Fruit fly (Drosophila melanogaster) whole organism, embryonic: ENCODE measurements around the gene Fdx1.

Experiments
- Aef1 ChIP-seq: fragments of 200-800 bp; sonication (Bioruptor generic); IDR thresholded peaks from 3 replicates; pipeline ENCODE4 v1.3.6; 2022; ENCODE audit warnings: missing biosample characterization, missing genetic modification characterization
- B-H1 ChIP-seq: fragments of 200-800 bp; sonication (Bioruptor generic); IDR thresholded peaks from 3 replicates; pipeline ENCODE4 v1.3.6; 2022; ENCODE audit warnings: missing biosample characterization, missing genetic modification characterization
- CG10267 ChIP-seq: fragments of 200-800 bp; sonication (Bioruptor generic); optimal IDR thresholded peaks from 2 replicates; lab custom pipeline; 2018; ENCODE audit warnings: missing biosample characterization, mild to moderate bottlenecking, missing genetic modification characterization, moderate library complexity
- CG11695 ChIP-seq: fragments of 200-800 bp; sonication (Bioruptor generic); IDR thresholded peaks from 3 replicates; pipeline ENCODE4 v1.3.6; 2022; ENCODE audit warnings: missing biosample characterization, missing genetic modification characterization
- CG14441 ChIP-seq: fragments of 200-800 bp; sonication (Bioruptor generic); IDR thresholded peaks from 2 replicates; pipeline ENCODE4 v1.3.6; 2022; ENCODE audit warnings: missing biosample characterization, missing genetic modification characterization
- CG16813 ChIP-seq: fragments of 200-800 bp; sonication (Bioruptor generic); IDR thresholded peaks from 3 replicates; pipeline ENCODE4 v1.3.6; 2022; ENCODE audit warnings: missing biosample characterization, missing genetic modification characterization; ENCODE audit not compliant: partially characterized antibody
- CG17328 ChIP-seq: fragments of 200-800 bp; sonication (Bioruptor generic); IDR thresholded peaks from 2 replicates; pipeline ENCODE4 v1.3.6; 2022; ENCODE audit warnings: missing biosample characterization, missing genetic modification characterization
- CG2678 ChIP-seq: fragments of 200-800 bp; sonication (Bioruptor generic); optimal IDR thresholded peaks from 3 replicates; lab custom pipeline; 2019; ENCODE audit warnings: missing biosample characterization, mild to moderate bottlenecking, missing genetic modification characterization, moderate library complexity
- CG32532 ChIP-seq: fragments of 200-800 bp; sonication (Bioruptor generic); IDR thresholded peaks from 2 replicates; pipeline ENCODE4 v1.3.6; 2022; ENCODE audit warnings: missing biosample characterization, missing genetic modification characterization
- CG7963 ChIP-seq: fragments of 200-800 bp; sonication (Bioruptor generic); IDR thresholded peaks from 3 replicates; pipeline ENCODE4 v1.3.6; 2022; ENCODE audit warnings: missing biosample characterization, missing genetic modification characterization; ENCODE audit not compliant: partially characterized antibody
- CG9215 ChIP-seq: fragments of 200-800 bp; sonication (Bioruptor generic); IDR thresholded peaks from 2 replicates; pipeline ENCODE4 v1.3.6; 2022; ENCODE audit warnings: missing biosample characterization, missing genetic modification characterization
- D ChIP-seq, 2 experiments: fragments of 200-800 bp in 1 of 2; fragments of >200 bp in 1 of 2; sonication (Bioruptor generic) in 1 of 2; optimal IDR thresholded peaks; 2 replicates in 1 of 2; 3 replicates in 1 of 2; lab custom pipeline; 2017; ENCODE audit warnings: mild to moderate bottlenecking in 1 of 2, missing biosample characterization in 1 of 2, missing genetic modification characterization in 1 of 2, missing genetic modification reagents in 1 of 2
- D19A ChIP-seq: fragments of 200-800 bp; optimal IDR thresholded peaks from 3 replicates; lab custom pipeline; 2019; ENCODE audit warnings: missing biosample characterization, mild to moderate bottlenecking, missing genetic modification characterization, moderate library complexity
- E2f1 ChIP-seq: fragments of 200-800 bp; sonication (Bioruptor generic); IDR thresholded peaks from 2 replicates; pipeline ENCODE4 v1.3.6; 2022; ENCODE audit warnings: missing biosample characterization, missing genetic modification characterization
- Jarid2 ChIP-seq: fragments of 200-800 bp; sonication (Bioruptor generic); optimal IDR thresholded peaks from 3 replicates; lab custom pipeline; 2017; ENCODE audit warnings: mild to moderate bottlenecking, missing biosample characterization, missing genetic modification reagents, missing genetic modification characterization
- NC2β ChIP-seq: fragments of 200-800 bp; sonication (Bioruptor generic); optimal IDR thresholded peaks from 2 replicates; lab custom pipeline; 2016; ENCODE audit warnings: missing biosample characterization, missing genetic modification characterization
- NK7.1 ChIP-seq: fragments of 200-800 bp; sonication (Bioruptor generic); optimal IDR thresholded peaks from 3 replicates; lab custom pipeline; 2016; ENCODE audit warnings: missing biosample characterization, missing genetic modification characterization
- Optix ChIP-seq: fragments of 200-800 bp; sonication (Bioruptor generic); IDR thresholded peaks from 3 replicates; pipeline ENCODE4 v1.3.6; 2022; ENCODE audit warnings: missing biosample characterization, missing genetic modification characterization
- Pdp1 ChIP-seq, 2 experiments: fragments of 200-800 bp; sonication (Bioruptor generic); optimal IDR thresholded peaks; 3 replicates each; lab custom pipeline; 2016; ENCODE audit warnings: missing biosample characterization in 2 of 2, missing genetic modification characterization in 2 of 2, mild to moderate bottlenecking in 1 of 2, moderate library complexity in 1 of 2
- Sox102F ChIP-seq: fragments of 200-800 bp; sonication (Bioruptor generic); optimal IDR thresholded peaks from 2 replicates; lab custom pipeline; 2018; ENCODE audit warnings: missing biosample characterization, mild to moderate bottlenecking, missing genetic modification characterization, moderate library complexity
- TFAM ChIP-seq: fragments of 200-800 bp; sonication (Bioruptor generic); optimal IDR thresholded peaks from 2 replicates; lab custom pipeline; 2017; ENCODE audit warnings: missing biosample characterization, missing genetic modification characterization, inconsistent platforms
- Xrp1 ChIP-seq: fragments of 200-800 bp; sonication (Bioruptor generic); IDR thresholded peaks from 2 replicates; pipeline ENCODE4 v1.3.6; 2022; ENCODE audit warnings: missing biosample characterization, missing genetic modification characterization
- ab ChIP-seq: fragments of 200-800 bp; sonication (Bioruptor generic); optimal IDR thresholded peaks from 2 replicates; lab custom pipeline; 2016; ENCODE audit warnings: missing biosample characterization, missing genetic modification characterization
- ap ChIP-seq: fragments of 200-800 bp; sonication (Bioruptor generic); IDR thresholded peaks from 2 replicates; pipeline ENCODE4 v1.3.6; 2022; ENCODE audit warnings: missing biosample characterization, missing genetic modification characterization
- ase ChIP-seq: fragments of 200-800 bp; sonication (Bioruptor generic); IDR thresholded peaks from 3 replicates; pipeline ENCODE4 v1.3.6; 2022; ENCODE audit warnings: missing biosample characterization, missing genetic modification characterization
- bigmax ChIP-seq: fragments of 200-800 bp; sonication (Bioruptor generic); optimal IDR thresholded peaks from 2 replicates; lab custom pipeline; 2018; ENCODE audit warnings: missing biosample characterization, mild to moderate bottlenecking, missing genetic modification characterization
- cg ChIP-seq: fragments of 200-800 bp; sonication (Bioruptor generic); optimal IDR thresholded peaks from 3 replicates; lab custom pipeline; 2019; ENCODE audit warnings: missing biosample characterization, mild to moderate bottlenecking, missing genetic modification characterization, moderate library complexity
- dm ChIP-seq: fragments of 200-800 bp; sonication (Bioruptor generic); optimal IDR thresholded peaks from 3 replicates; lab custom pipeline; 2016; ENCODE audit warnings: missing biosample characterization, missing genetic modification characterization
- dpn ChIP-seq, 2 experiments: fragments of 200-800 bp; sonication (Bioruptor generic); optimal IDR thresholded peaks; 3 replicates each; lab custom pipeline; 2016; ENCODE audit warnings: missing biosample characterization in 2 of 2, missing genetic modification characterization in 2 of 2
- grn ChIP-seq: fragments of 200-800 bp; sonication (Bioruptor generic); optimal IDR thresholded peaks from 3 replicates; lab custom pipeline; 2017; ENCODE audit warnings: missing biosample characterization, missing genetic modification characterization
- hkb ChIP-seq, 2 experiments: fragments of 200-800 bp in 1 of 2; fragments of >200 bp in 1 of 2; sonication (Bioruptor generic) in 1 of 2; IDR thresholded peaks in 1 of 2; optimal IDR thresholded peaks in 1 of 2; 2 replicates each; pipeline versions ENCODE4 v1.3.6 to Lab custom; 2017 to 2022; ENCODE audit warnings: missing biosample characterization in 1 of 2, missing genetic modification characterization in 1 of 2
- inv ChIP-seq: fragments of 200-800 bp; sonication (Bioruptor generic); IDR thresholded peaks from 2 replicates; pipeline ENCODE4 v1.3.6; 2022; ENCODE audit warnings: missing biosample characterization, missing genetic modification characterization; ENCODE audit not compliant: partially characterized antibody
- jing ChIP-seq: fragments of 200-800 bp; sonication (Bioruptor generic); optimal IDR thresholded peaks from 2 replicates; lab custom pipeline; 2018; ENCODE audit warnings: missing biosample characterization, mild to moderate bottlenecking, missing genetic modification characterization
- klu ChIP-seq: fragments of 200-800 bp; sonication (Bioruptor generic); IDR thresholded peaks from 2 replicates; pipeline ENCODE4 v1.3.6; 2022; ENCODE audit warnings: missing biosample characterization, missing genetic modification characterization
- mam ChIP-seq: fragments of 200-800 bp; sonication (Bioruptor generic); optimal IDR thresholded peaks from 3 replicates; lab custom pipeline; 2016; ENCODE audit warnings: missing biosample characterization, missing genetic modification characterization
- onecut ChIP-seq: fragments of 200-800 bp; sonication (Bioruptor generic); IDR thresholded peaks from 2 replicates; pipeline ENCODE4 v1.3.6; 2022; ENCODE audit warnings: missing biosample characterization, missing genetic modification characterization
- pan ChIP-seq, 4 experiments: fragments of >200 bp in 3 of 4; fragments of 200-800 bp in 1 of 4; sonication (Bioruptor generic) in 1 of 4; optimal IDR thresholded peaks in 3 of 4; IDR thresholded peaks in 1 of 4; 2 replicates each; pipeline versions ENCODE4 v1.3.6 to Lab custom; 2017 to 2022; ENCODE audit warnings: missing biosample characterization in 2 of 4, missing genetic modification characterization in 2 of 4, mixed read lengths in 1 of 4
- peb ChIP-seq: fragments of 200-800 bp; sonication (Bioruptor generic); IDR thresholded peaks from 2 replicates; pipeline ENCODE4 v1.3.6; 2022; ENCODE audit warnings: missing biosample characterization, missing genetic modification characterization
- prd ChIP-seq, 3 experiments: fragments of >200 bp in 2 of 3; fragments of 200-800 bp in 1 of 3; sonication (Bioruptor generic) in 1 of 3; optimal IDR thresholded peaks in 2 of 3; IDR thresholded peaks in 1 of 3; 2 replicates in 2 of 3; 3 replicates in 1 of 3; pipeline versions ENCODE4 v1.3.6 to Lab custom; 2017 to 2022; ENCODE audit warnings: missing biosample characterization in 1 of 3, missing genetic modification characterization in 1 of 3
- ranshi ChIP-seq: fragments of 200-800 bp; sonication (Bioruptor generic); IDR thresholded peaks from 2 replicates; pipeline ENCODE4 v1.3.6; 2022; ENCODE audit warnings: missing biosample characterization, missing genetic modification characterization
- row ChIP-seq: fragments of 200-800 bp; sonication (Bioruptor generic); IDR thresholded peaks from 3 replicates; pipeline ENCODE4 v1.3.6; 2022; ENCODE audit warnings: missing biosample characterization, missing genetic modification characterization
- sens ChIP-seq: fragments of 200-800 bp; sonication (Bioruptor generic); peaks from one replicate; lab custom pipeline; 2016; ENCODE audit warnings: missing biosample characterization, missing genetic modification characterization
- sens-2 ChIP-seq: fragments of 200-800 bp; sonication (Bioruptor generic); IDR thresholded peaks from 2 replicates; pipeline ENCODE4 v1.3.6; 2022; ENCODE audit warnings: missing biosample characterization, missing genetic modification characterization
- sisA ChIP-seq: fragments of 200-800 bp; sonication (Bioruptor generic); IDR thresholded peaks from 2 replicates; pipeline ENCODE4 v1.3.6; 2022; ENCODE audit warnings: missing biosample characterization, missing genetic modification characterization
- ttk ChIP-seq: fragments of 200-800 bp; sonication (Bioruptor generic); IDR thresholded peaks from 2 replicates; pipeline ENCODE4 v2.1.2; 2022; ENCODE audit warnings: missing biosample characterization, missing genetic modification characterization
- vvl ChIP-seq: fragments of 200-800 bp; sonication (Bioruptor generic); IDR thresholded peaks from 2 replicates; pipeline ENCODE4 v1.3.6; 2022; ENCODE audit warnings: missing biosample characterization, missing genetic modification characterization
- wdn ChIP-seq: fragments of 200-800 bp; sonication (Bioruptor generic); IDR thresholded peaks from 2 replicates; pipeline ENCODE4 v1.3.6; 2022; ENCODE audit warnings: missing biosample characterization, missing genetic modification characterization

Gene Fdx1

DNA sequence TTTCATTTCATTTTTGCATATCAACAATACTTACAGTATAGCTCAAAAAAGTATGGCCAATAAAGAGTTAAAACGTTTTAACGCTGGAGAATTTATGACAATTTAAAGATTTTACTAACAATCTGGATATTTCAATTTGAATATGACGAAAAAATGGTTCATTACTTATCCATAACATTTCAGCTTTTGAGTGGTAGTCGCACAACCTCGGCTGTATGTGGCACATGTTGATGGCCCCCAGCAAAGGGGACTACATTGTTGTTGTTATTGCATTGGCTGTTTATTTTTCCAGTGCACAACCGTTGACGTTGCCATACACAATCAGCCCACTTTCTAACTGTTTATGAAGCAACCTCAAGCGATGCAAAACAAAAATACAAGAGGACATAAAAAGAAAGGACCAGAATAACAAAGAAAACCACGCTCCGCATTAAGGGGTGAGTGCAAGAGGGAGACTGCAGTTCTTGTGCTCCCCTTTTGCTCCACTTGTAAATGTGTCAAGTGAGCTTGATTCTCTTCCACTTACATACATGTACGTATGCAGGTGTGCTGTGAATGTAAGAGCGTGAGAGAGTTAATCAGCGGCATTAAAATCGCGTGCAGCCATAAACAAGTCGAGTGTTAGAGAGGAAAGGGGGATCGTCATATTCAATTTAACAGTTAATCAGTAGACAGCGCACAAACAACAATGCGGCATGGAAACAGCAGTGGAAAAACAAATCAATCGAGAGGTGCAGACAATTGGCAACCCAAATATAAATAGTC is 49.2 kb upstream of the Fdx1 start (continued):
- TF ChIP-seq inv (GFP tag; lab: Robert Waterston, UW) (no peak), bigmax (GFP tag; lab: Kevin White, UChicago) (no peak), sens (GFP tag; lab: Kevin White, UChicago) (peak; percentile 87), peb (GFP tag; lab: Robert Waterston, UW) (peak; percentile 17; the same call in 1 of the 2 replicates), ab (GFP tag; lab: Kevin White, UChicago) (no peak), Aef1 (no peak), E2f1 (GFP tag; lab: Robert Waterston, UW) (no peak), D19A (peak; percentile 47), CG10267 (tag; lab: Kevin White, UChicago) (peak; percentile 4), B-H1 (no peak), dpn (GFP tag; optimal IDR thresholded peaks at IDR 0.05; lab: Kevin White, UChicago) (peak in 1 of 2 experiments; percentile 47), NK7.1 (GFP tag; lab: Kevin White, UChicago) (no peak), CG7963 (GFP tag; lab: Robert Waterston, UW) (no peak), CG9215 (GFP tag; lab: Robert Waterston, UW) (no peak), CG16813 (no peak), D (optimal IDR thresholded peaks at IDR 0.05; lab: Kevin White, UChicago) (no peak), D (GFP tag; optimal IDR thresholded peaks at IDR 0.05; lab: Kevin White, UChicago) (peak; percentile 3), onecut (peak; percentile 27; the same call in 1 of the 2 replicates), cg (GFP tag; lab: Kevin White, UChicago) (no peak), Jarid2 (no peak), dm (GFP tag; lab: Kevin White, UChicago) (no peak), NC2β (no peak), jing (GFP tag; lab: Kevin White, UChicago) (peak; percentile 18), CG2678 (tag; lab: Kevin White, UChicago) (peak; percentile 66)

DNA sequence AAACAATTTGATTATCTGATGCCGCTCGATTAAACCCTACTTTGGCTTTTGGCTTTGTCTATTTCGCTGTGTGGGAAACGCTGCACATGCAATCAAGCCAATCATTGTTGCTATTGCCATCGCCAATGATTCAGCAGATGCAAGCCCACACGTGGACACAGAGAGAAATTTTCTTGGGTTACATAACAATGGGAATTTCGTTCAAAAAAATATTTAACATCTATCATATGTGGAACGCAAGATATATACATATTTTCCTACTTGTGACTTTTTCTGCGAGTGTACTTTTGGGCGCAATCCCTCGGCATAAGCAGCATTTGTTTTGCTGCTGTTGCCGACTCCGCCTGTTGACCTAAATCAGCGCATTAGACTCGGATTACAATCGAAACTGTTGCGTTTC is 48.3 kb upstream of the Fdx1 start:
- TF ChIP-seq Xrp1 (GFP tag; lab: Robert Waterston, UW) = peak; percentile 14; the same call in 1 of the 2 replicates
- TF ChIP-seq ase (GFP tag; lab: Robert Waterston, UW) = 0 out of 3 replicates have a peak, but pooled peaks have one; percentile 10
- peak in 1 of 2 experiments; percentile 71 for TF ChIP-seq Pdp1 (GFP tag; optimal IDR thresholded peaks at IDR 0.05; lab: Kevin White, UChicago)
- TF ChIP-seq Optix (GFP tag; lab: Robert Waterston, UW) = 0 out of 3 replicates have a peak, but pooled peaks have one; percentile 33
- TF ChIP-seq ranshi (GFP tag; lab: Robert Waterston, UW) = 0 out of 2 replicates have a peak, but pooled peaks have one; percentile 16
- TF ChIP-seq CG11695 = peak; percentile 40; the same call in 1 of the 3 replicates
- no peak for TF ChIP-seq mam (GFP tag; lab: Kevin White, UChicago)
- 0 out of 2 replicates have a peak, but pooled peaks have one; percentile 33 for TF ChIP-seq CG17328
- 0 out of 2 replicates have a peak, but pooled peaks have one; percentile 4 for TF ChIP-seq sens-2
- TF ChIP-seq CG14441 = peak; percentile 40
- TF ChIP-seq ap = 0 out of 2 replicates have a peak, but pooled peaks have one; percentile 35
- 0 out of 2 replicates have a peak, but pooled peaks have one; percentile 5 for TF ChIP-seq ttk (GFP tag; lab: Robert Waterston, UW)
- peak; percentile 25 for TF ChIP-seq Sox102F (GFP tag; lab: Kevin White, UChicago)
- no peak for TF ChIP-seq pan (optimal IDR thresholded peaks at IDR 0.05; lab: Kevin White, UChicago)
- peak in 1 of 2 experiments; percentile 64 for TF ChIP-seq pan (GFP tag; optimal IDR thresholded peaks at IDR 0.05 in 1 of 2, IDR thresholded peaks at IDR 0.05 in 1 of 2)
- TF ChIP-seq row (GFP tag; lab: Robert Waterston, UW) = 0 out of 3 replicates have a peak, but pooled peaks have one; percentile 23
- TF ChIP-seq grn (GFP tag; lab: Kevin White, UChicago) = no peak
- peak; percentile 46; the same call in 1 of the 2 replicates for TF ChIP-seq vvl (GFP tag; lab: Robert Waterston, UW)
- no peak for TF ChIP-seq prd (optimal IDR thresholded peaks at IDR 0.05; lab: Kevin White, UChicago)
- peak; percentile 33; the same call in 1 of the 3 replicates for TF ChIP-seq prd (GFP tag; IDR thresholded peaks at IDR 0.05; lab: Robert Waterston, UW)
- 0 out of 2 replicates have a peak, but pooled peaks have one; percentile 9 for TF ChIP-seq CG32532 (GFP tag; lab: Robert Waterston, UW)
- no peak for TF ChIP-seq TFAM (GFP tag; lab: Kevin White, UChicago)
- no peak for TF ChIP-seq wdn (GFP tag; lab: Robert Waterston, UW)
- TF ChIP-seq klu (GFP tag; lab: Robert Waterston, UW) = 0 out of 2 replicates have a peak, but pooled peaks have one; percentile 28
- peak; percentile 32; the same call in 1 of the 2 replicates for TF ChIP-seq sisA (GFP tag; lab: Robert Waterston, UW)
- TF ChIP-seq hkb (optimal IDR thresholded peaks at IDR 0.05; lab: Kevin White, UChicago) = no peak
- TF ChIP-seq hkb (GFP tag; IDR thresholded peaks at IDR 0.05; lab: Robert Waterston, UW) = 0 out of 2 replicates have a peak, but pooled peaks have one; percentile 21
